Worm (Caenorhabditis elegans) whole organism, L3 larva: ENCODE results near the gene K09F6.7.
A peak's percentile ranks its signal among the peaks of the same experiment; 100 is the strongest.

Experiments
- R02D3.7 ChIP-seq: fragments of 150-350 bp; optimal IDR thresholded peaks from 2 replicates; lab custom pipeline; 2014; ENCODE audit warnings: missing biosample characterization, missing genetic modification characterization
- ceh-28 ChIP-seq: fragments of 150-350 bp; optimal IDR thresholded peaks from 2 replicates; lab custom pipeline; 2014; ENCODE audit warnings: missing biosample characterization, missing genetic modification reagents, missing genetic modification characterization
- ceh-82 ChIP-seq: fragments of 150-350 bp; optimal IDR thresholded peaks from 2 replicates; lab custom pipeline; 2014; ENCODE audit warnings: missing biosample characterization, missing genetic modification characterization
- ceh-9 ChIP-seq: sonication (generic microtip); optimal IDR thresholded peaks from 2 replicates; lab custom pipeline; 2018; ENCODE audit warnings: missing biosample characterization, missing genetic modification characterization
- daf-12 ChIP-seq: fragments of 150-350 bp; optimal IDR thresholded peaks from 2 replicates; lab custom pipeline; 2014; ENCODE audit warnings: missing biosample characterization, missing genetic modification reagents, missing genetic modification characterization
- egl-27 ChIP-seq: sonication (generic microtip); optimal IDR thresholded peaks from 4 replicates; lab custom pipeline; 2017; ENCODE audit warnings: missing biosample characterization, missing genetic modification reagents, missing genetic modification characterization
- egl-5 ChIP-seq: fragments of 150-350 bp; optimal IDR thresholded peaks from 2 replicates; lab custom pipeline; 2017; ENCODE audit warnings: missing biosample characterization, missing genetic modification reagents, missing genetic modification characterization, inconsistent platforms
- elt-2 ChIP-seq: sonication (generic microtip); optimal IDR thresholded peaks from 2 replicates; lab custom pipeline; 2016; ENCODE audit warnings: missing genetic modification reagents, mild to moderate bottlenecking, missing genetic modification characterization, missing compliant biosample characterization
- eor-1 ChIP-seq, 2 experiments: fragments of 150-350 bp; optimal IDR thresholded peaks; 2 replicates each; lab custom pipeline; 2014 to 2018; ENCODE audit warnings: missing biosample characterization in 2 of 2, missing genetic modification characterization in 2 of 2
- fkh-10 ChIP-seq: sonication (generic microtip); optimal IDR thresholded peaks from 2 replicates; lab custom pipeline; 2017; ENCODE audit warnings: missing biosample characterization, missing genetic modification reagents, missing genetic modification characterization
- fkh-2 ChIP-seq: fragments of 150-350 bp; optimal IDR thresholded peaks from 2 replicates; lab custom pipeline; 2014; ENCODE audit warnings: missing biosample characterization, missing genetic modification reagents, missing genetic modification characterization
- fos-1 ChIP-seq: fragments of 150-350 bp; optimal IDR thresholded peaks from 2 replicates; lab custom pipeline; 2014; ENCODE audit warnings: missing biosample characterization, missing genetic modification characterization
- hmg-11 ChIP-seq: sonication (generic microtip); optimal IDR thresholded peaks from 2 replicates; lab custom pipeline; 2016; ENCODE audit warnings: missing genetic modification characterization, missing compliant biosample characterization
- jun-1 ChIP-seq: fragments of 150-350 bp; optimal IDR thresholded peaks from 2 replicates; lab custom pipeline; 2014; ENCODE audit warnings: missing biosample characterization, missing genetic modification reagents, missing genetic modification characterization
- lin-15B ChIP-seq: fragments of 150-350 bp; optimal IDR thresholded peaks from 2 replicates; lab custom pipeline; 2014; ENCODE audit warnings: missing biosample characterization, missing genetic modification characterization
- lin-39 ChIP-seq: fragments of 150-350 bp; optimal IDR thresholded peaks from 2 replicates; lab custom pipeline; 2018; ENCODE audit warnings: missing biosample characterization, missing genetic modification reagents, missing genetic modification characterization
- mml-1 ChIP-seq: fragments of 150-350 bp; sonication (generic microtip); optimal IDR thresholded peaks from 3 replicates; lab custom pipeline; 2014; ENCODE audit warnings: missing biosample characterization, missing genetic modification characterization
- nhr-11 ChIP-seq: fragments of 150-350 bp; optimal IDR thresholded peaks from 2 replicates; lab custom pipeline; 2014; ENCODE audit warnings: missing biosample characterization, missing genetic modification characterization
- nhr-12 ChIP-seq: fragments of 150-350 bp; optimal IDR thresholded peaks from 2 replicates; lab custom pipeline; 2014; ENCODE audit warnings: missing biosample characterization, missing genetic modification characterization
- nhr-23 ChIP-seq: fragments of 150-350 bp; optimal IDR thresholded peaks from 2 replicates; lab custom pipeline; 2014; ENCODE audit warnings: missing biosample characterization, missing genetic modification reagents, missing genetic modification characterization
- nhr-25 ChIP-seq: sonication (generic microtip); optimal IDR thresholded peaks from 2 replicates; lab custom pipeline; 2017; ENCODE audit warnings: missing biosample characterization, missing genetic modification characterization
- nhr-76 ChIP-seq: fragments of 150-350 bp; sonication (generic microtip); optimal IDR thresholded peaks from 5 replicates; lab custom pipeline; 2014; ENCODE audit warnings: missing biosample characterization, missing genetic modification characterization
- nhr-77 ChIP-seq: fragments of 150-350 bp; optimal IDR thresholded peaks from 2 replicates; lab custom pipeline; 2014; ENCODE audit warnings: missing biosample characterization, missing genetic modification characterization
- pha-4 ChIP-seq: fragments of 150-350 bp; optimal IDR thresholded peaks from 2 replicates; lab custom pipeline; 2014; ENCODE audit warnings: missing biosample characterization, missing genetic modification reagents, missing genetic modification characterization
- pqm-1 ChIP-seq: fragments of 150-350 bp; optimal IDR thresholded peaks from 2 replicates; lab custom pipeline; 2017; ENCODE audit warnings: missing biosample characterization, missing genetic modification characterization, inconsistent platforms
- sea-2 ChIP-seq: fragments of 150-350 bp; sonication (generic microtip); optimal IDR thresholded peaks from 4 replicates; lab custom pipeline; 2014; ENCODE audit warnings: missing biosample characterization, missing genetic modification reagents, missing genetic modification characterization
- snpc-4 ChIP-seq: fragments of 150-350 bp; optimal IDR thresholded peaks from 2 replicates; lab custom pipeline; 2014; ENCODE audit warnings: missing biosample characterization, missing genetic modification characterization
- tbx-2 ChIP-seq: sonication (generic microtip); optimal IDR thresholded peaks from 2 replicates; lab custom pipeline; 2016; ENCODE audit warnings: mild to moderate bottlenecking, missing genetic modification characterization, missing compliant biosample characterization
- zag-1 ChIP-seq: fragments of 150-350 bp; optimal IDR thresholded peaks from 2 replicates; lab custom pipeline; 2014; ENCODE audit warnings: missing biosample characterization, missing genetic modification characterization
- ztf-11 ChIP-seq: fragments of 150-350 bp; optimal IDR thresholded peaks from 2 replicates; lab custom pipeline; 2014; ENCODE audit warnings: missing biosample characterization, missing genetic modification characterization
- ztf-4 ChIP-seq: fragments of 150-350 bp; optimal IDR thresholded peaks from 2 replicates; lab custom pipeline; 2014; ENCODE audit warnings: missing biosample characterization, missing genetic modification characterization

K09F6.7 gene

ce11 chrII:2322857-2323518 is 31.1 kb upstream of the K09F6.7 start, which contains the start of the genes ZK1240.6 and ZK1240.2:
TSS of gene ZK1240.6 (minus strand) at chrII:2322907.
TSS of gene ZK1240.2 (plus strand) at chrII:2323376.
- no peak for TF ChIP-seq fkh-10
- TF ChIP-seq egl-27 (tag; lab: Kevin White, UChicago), result no peak
- TF ChIP-seq elt-2, result peak; percentile 93
- TF ChIP-seq fos-1 (tag; lab: Kevin White, UChicago), result no peak
- peak; percentile 46 for TF ChIP-seq pqm-1 (tag; lab: Kevin White, UChicago)
- TF ChIP-seq nhr-76, result no peak
- peak; percentile 24 for TF ChIP-seq pha-4 (tag; lab: Kevin White, UChicago)
- TF ChIP-seq jun-1 (tag; lab: Kevin White, UChicago), result peak; percentile 50
- TF ChIP-seq zag-1, result no peak
- no peak for TF ChIP-seq nhr-77 (tag; lab: Kevin White, UChicago)

- TF ChIP-seq R02D3.7 (tag; lab: Kevin White, UChicago) (no peak), elt-2 (peak; percentile 82), pqm-1 (tag; lab: Kevin White, UChicago) (peak; percentile 59)
- TF ChIP-seq, all 47 proteins: peak for 2
Measured at ce11 chrII:2320097-2320496, 28.2 kb upstream of the K09F6.7 start, which contains the start of gene ZK1240.3. TSS of gene ZK1240.3 (plus strand) at chrII:2320334.

- TF ChIP-seq zag-1 (no peak), ceh-82 (no peak), egl-27 (tag; lab: Kevin White, UChicago) (no peak), nhr-76 (no peak), pqm-1 (tag; lab: Kevin White, UChicago) (no peak), nhr-77 (tag; lab: Kevin White, UChicago) (no peak), elt-2 (peak; percentile 74), nhr-11 (tag; lab: Kevin White, UChicago) (no peak)
Measured at ce11 chrII:2317883-2318357, 26.0 kb upstream of the K09F6.7 start, which contains the start of the genes ZK1240.5 and ZK1240.9. TSS of gene ZK1240.5 (minus strand) at chrII:2317933. TSS of gene ZK1240.9 (plus strand) at chrII:2318189.

ce11 chrII:2312747-2313146 is 20.8 kb upstream of the K09F6.7 start, which contains the start of the genes trim-21 and B0281.1:
TSS of gene trim-21 (minus strand) at chrII:2312847.
TSS of gene B0281.1 (plus strand) at chrII:2313067.
- TF ChIP-seq sea-2 (GFP tag; lab: Kevin White, UChicago) (no peak), lin-39 (no peak), ztf-4 (tag; lab: Kevin White, UChicago) (no peak), hmg-11 (tag; lab: Kevin White, UChicago) (no peak), pha-4 (tag; lab: Kevin White, UChicago) (no peak), mml-1 (tag; lab: Kevin White, UChicago) (no peak), daf-12 (tag; lab: Kevin White, UChicago) (no peak), ceh-28 (tag; lab: Kevin White, UChicago) (no peak), lin-15B (no peak), ztf-11 (tag; lab: Kevin White, UChicago) (no peak), egl-27 (tag; lab: Kevin White, UChicago) (no peak), ceh-9 (tag; lab: Kevin White, UChicago) (no peak), snpc-4 (no peak), nhr-25 (no peak), nhr-12 (tag; lab: Kevin White, UChicago) (no peak), fos-1 (tag; lab: Kevin White, UChicago) (no peak), eor-1 (tag; optimal IDR thresholded peaks at IDR 0.05; lab: Kevin White, UChicago) (no peak), nhr-23 (tag; lab: Kevin White, UChicago) (no peak), fkh-2 (no peak), egl-5 (tag; lab: Kevin White, UChicago) (no peak)

- TF ChIP-seq hmg-11 (tag; lab: Kevin White, UChicago), result no peak
- TF ChIP-seq sea-2 (GFP tag; lab: Kevin White, UChicago), result no peak
Measured at ce11 chrII:2306741-2307140, 14.8 kb upstream of the K09F6.7 start, which contains the start of gene B0281.3. TSS of gene B0281.3 (plus strand) at chrII:2307041.

ce11 chrII:2305507-2305906 is 13.6 kb upstream of the K09F6.7 start:
- TF ChIP-seq elt-2, result peak; percentile 56
- no peak for TF ChIP-seq lin-15B
- no peak for TF ChIP-seq tbx-2 (tag; lab: Kevin White, UChicago)
- peak; percentile 59 for TF ChIP-seq pqm-1 (tag; lab: Kevin White, UChicago)
